Worm (Caenorhabditis elegans): ENCODE results near the gene K02C4.5.
A peak's percentile ranks its signal among the peaks of the same experiment; 100 is the strongest.

The K02C4.5 gene

ce11 chrII:8051330-8051729, 26.9 kb upstream of the K02C4.5 start:
- no peak for TF ChIP-seq ceh-88 (GFP tag; IDR thresholded peaks at IDR 0.05)
- TF ChIP-seq hpl-2 (GFP tag; optimal IDR thresholded peaks at IDR 0.05), result no peak
- no peak for TF ChIP-seq fkh-8 (tag; optimal IDR thresholded peaks at IDR 0.05)
- TF ChIP-seq vab-15 (tag; optimal IDR thresholded peaks at IDR 0.05), result no peak
- no peak for TF ChIP-seq lin-39 (tag; optimal IDR thresholded peaks at IDR 0.05)
- TF ChIP-seq snu-23 (GFP tag; optimal IDR thresholded peaks at IDR 0.05), result no peak
- TF ChIP-seq pax-3 (tag; optimal IDR thresholded peaks at IDR 0.05), result no peak

ce11 chrII:8052172-8052571, 26.1 kb upstream of the K02C4.5 start:
- TF ChIP-seq ama-1 (optimal IDR thresholded peaks at IDR 0.05) (no peak), sox-4 (tag; optimal IDR thresholded peaks at IDR 0.05) (no peak), hpl-2 (GFP tag; optimal IDR thresholded peaks at IDR 0.05) (no peak), nhr-77 (tag; optimal IDR thresholded peaks at IDR 0.05) (no peak), C34B4.2 (tag; optimal IDR thresholded peaks at IDR 0.05) (no peak), nhr-19 (GFP tag; conservative IDR thresholded peaks at IDR 0.05) (no peak), vab-15 (tag; optimal IDR thresholded peaks at IDR 0.05) (no peak), F16B12.6 (tag; optimal IDR thresholded peaks at IDR 0.05) (no peak), ces-1 (GFP tag; optimal IDR thresholded peaks at IDR 0.05) (no peak), nhr-12 (tag; optimal IDR thresholded peaks at IDR 0.05) (no peak), ceh-90 (tag; optimal IDR thresholded peaks at IDR 0.05) (no peak), grh-1 (GFP tag; IDR thresholded peaks at IDR 0.05) (no peak)

- TF ChIP-seq isw-1 (GFP tag; IDR thresholded peaks at IDR 0.05), result no peak
- no peak for TF ChIP-seq nhr-28 (tag; optimal IDR thresholded peaks at IDR 0.05)
- no peak for TF ChIP-seq ceh-63 (GFP tag; optimal IDR thresholded peaks at IDR 0.05)
- no peak for TF ChIP-seq unc-98 (GFP tag; IDR thresholded peaks at IDR 0.05)
- TF ChIP-seq blmp-1 (tag; optimal IDR thresholded peaks at IDR 0.05), result peak; percentile 53
- TF ChIP-seq lsy-2 (tag; optimal IDR thresholded peaks at IDR 0.05), result no peak
Observed at ce11 chrII:8052850-8053249, 25.4 kb upstream of the K02C4.5 start, which contains the start of gene T05H10.4. TSS of gene T05H10.4 (plus strand) at chrII:8053150.

- TF ChIP-seq hlh-4 (tag; optimal IDR thresholded peaks at IDR 0.05) (peak; percentile 52), nhr-47 (tag; optimal IDR thresholded peaks at IDR 0.05) (peak; percentile 12), dsc-1 (tag; optimal IDR thresholded peaks at IDR 0.05) (peak; percentile 45), fkh-8 (tag; optimal IDR thresholded peaks at IDR 0.05) (peak; percentile 54), zip-4 (GFP tag; optimal IDR thresholded peaks at IDR 0.05) (no peak), nhr-71 (tag; optimal IDR thresholded peaks at IDR 0.05) (peak; percentile 41)
Observed at ce11 chrII:8057911-8058310, 20.3 kb upstream of the K02C4.5 start.

ce11 chrII:8058769-8059168, 19.5 kb upstream of the K02C4.5 start, which contains the start of gene T05H10.8:
TSS of gene T05H10.8 (plus strand) at chrII:8059069.
- TF ChIP-seq dsc-1 (tag; optimal IDR thresholded peaks at IDR 0.05) (peak; percentile 20), pag-3 (tag; optimal IDR thresholded peaks at IDR 0.05; ENCODE audit: borderline replicate concordance, insufficient read depth) (no peak)

- TF ChIP-seq ceh-90 (tag; optimal IDR thresholded peaks at IDR 0.05), result no peak
- no peak for TF ChIP-seq ceh-63 (GFP tag; optimal IDR thresholded peaks at IDR 0.05)
- peak; percentile 47 for TF ChIP-seq fkh-8 (tag; optimal IDR thresholded peaks at IDR 0.05)
- TF ChIP-seq pag-3 (tag; optimal IDR thresholded peaks at IDR 0.05; ENCODE audit: borderline replicate concordance, insufficient read depth), result no peak
- TF ChIP-seq efl-1 (optimal IDR thresholded peaks at IDR 0.05), result no peak
- no peak for TF ChIP-seq efl-1 (GFP tag; optimal IDR thresholded peaks at IDR 0.05 in 1 of 2)
- no peak for TF ChIP-seq pax-3 (tag; optimal IDR thresholded peaks at IDR 0.05)
- peak; percentile 95 for TF ChIP-seq dsc-1 (tag; optimal IDR thresholded peaks at IDR 0.05)
- peak; percentile 55 for TF ChIP-seq nhr-47 (tag; optimal IDR thresholded peaks at IDR 0.05)
- TF ChIP-seq hlh-4 (tag; optimal IDR thresholded peaks at IDR 0.05), result no peak
- TF ChIP-seq tlp-1 (tag; optimal IDR thresholded peaks at IDR 0.05), result no peak
- TF ChIP-seq isw-1 (GFP tag; IDR thresholded peaks at IDR 0.05), result no peak
- no peak for TF ChIP-seq ztf-11 (tag; optimal IDR thresholded peaks at IDR 0.05)
- TF ChIP-seq egl-13 (tag; optimal IDR thresholded peaks at IDR 0.05), result peak; percentile 64
- TF ChIP-seq nhr-11 (tag; optimal IDR thresholded peaks at IDR 0.05), result peak; percentile 66
- TF ChIP-seq nhr-71 (tag; optimal IDR thresholded peaks at IDR 0.05), result peak; percentile 41
- TF ChIP-seq grh-1 (GFP tag; IDR thresholded peaks at IDR 0.05), result no peak
Observed at ce11 chrII:8059532-8059931, 18.7 kb upstream of the K02C4.5 start.
